Fruit fly (Drosophila melanogaster) whole organism, embryonic: ENCODE results near the gene deltaCOP.

ENCODE experiments used
- Adf1 ChIP-seq: fragments of 200-800 bp; sonication (Bioruptor generic); IDR thresholded peaks from 2 replicates; pipeline ENCODE4 v1.3.6; 2022; ENCODE audit warnings: missing biosample characterization, missing genetic modification characterization
- Atf6 ChIP-seq: fragments of 200-800 bp; sonication (Bioruptor generic); IDR thresholded peaks from 2 replicates; pipeline ENCODE4 v1.3.6; 2022; ENCODE audit warnings: missing biosample characterization, missing genetic modification characterization
- Bdp1 ChIP-seq: fragments of 200-800 bp; sonication (Bioruptor generic); optimal IDR thresholded peaks from 3 replicates; lab custom pipeline; 2016; ENCODE audit warnings: missing biosample characterization, missing genetic modification characterization
- CG10209 ChIP-seq: fragments of 200-800 bp; sonication (Bioruptor generic); optimal IDR thresholded peaks from 3 replicates; lab custom pipeline; 2017; ENCODE audit warnings: missing biosample characterization, mild to moderate bottlenecking, missing genetic modification characterization, missing genetic modification reagents
- CG10462 ChIP-seq: fragments of 200-800 bp; sonication (Bioruptor generic); optimal IDR thresholded peaks from 2 replicates; lab custom pipeline; 2016; ENCODE audit warnings: missing biosample characterization, missing genetic modification characterization
- CG11560 ChIP-seq: fragments of 200-800 bp; sonication (Bioruptor generic); IDR thresholded peaks from 3 replicates; pipeline ENCODE4 v1.3.6; 2022; ENCODE audit warnings: missing biosample characterization, missing genetic modification characterization
- CG12236 ChIP-seq: fragments of 200-800 bp; sonication (Bioruptor generic); optimal IDR thresholded peaks from 2 replicates; lab custom pipeline; 2016; ENCODE audit warnings: missing biosample characterization, missing genetic modification characterization
- CG14965 ChIP-seq: fragments of 200-800 bp; sonication (Bioruptor generic); optimal IDR thresholded peaks from 2 replicates; lab custom pipeline; 2016; ENCODE audit warnings: missing biosample characterization, missing genetic modification characterization, borderline replicate concordance
- CG15479 ChIP-seq: fragments of 200-800 bp; sonication (Bioruptor generic); optimal IDR thresholded peaks from 3 replicates; lab custom pipeline; 2019; ENCODE audit warnings: missing biosample characterization, mild to moderate bottlenecking, missing genetic modification characterization, moderate library complexity
- CG1647 ChIP-seq: fragments of 200-800 bp; sonication (Bioruptor generic); optimal IDR thresholded peaks from 3 replicates; lab custom pipeline; 2016; ENCODE audit warnings: missing biosample characterization, missing genetic modification characterization
- CG16813 ChIP-seq: fragments of 200-800 bp; sonication (Bioruptor generic); IDR thresholded peaks from 3 replicates; pipeline ENCODE4 v1.3.6; 2022; ENCODE audit warnings: missing biosample characterization, missing genetic modification characterization; ENCODE audit not compliant: partially characterized antibody
- CG17385 ChIP-seq: fragments of 200-800 bp; sonication (Bioruptor generic); optimal IDR thresholded peaks from 3 replicates; lab custom pipeline; 2018; ENCODE audit warnings: missing biosample characterization, mild to moderate bottlenecking, missing genetic modification characterization
- CG2120 ChIP-seq: fragments of 200-800 bp; sonication (Bioruptor generic); optimal IDR thresholded peaks from 3 replicates; lab custom pipeline; 2016; ENCODE audit warnings: missing biosample characterization, missing genetic modification characterization
- CG3163 ChIP-seq: fragments of 200-800 bp; sonication (Bioruptor generic); optimal IDR thresholded peaks from 3 replicates; lab custom pipeline; 2016; ENCODE audit warnings: missing biosample characterization, missing genetic modification characterization
- CG3407 ChIP-seq: fragments of 200-800 bp; sonication (Bioruptor generic); optimal IDR thresholded peaks from 2 replicates; lab custom pipeline; 2018; ENCODE audit warnings: missing biosample characterization, mild to moderate bottlenecking, missing genetic modification characterization
- CG34376 ChIP-seq: fragments of 200-800 bp; sonication (Bioruptor generic); optimal IDR thresholded peaks from 2 replicates; lab custom pipeline; 2018; ENCODE audit warnings: missing biosample characterization, mild to moderate bottlenecking, missing genetic modification characterization
- CG4424 ChIP-seq: fragments of 200-800 bp; sonication (Bioruptor generic); optimal IDR thresholded peaks from 3 replicates; lab custom pipeline; 2016; ENCODE audit warnings: missing biosample characterization, missing genetic modification characterization
- CG6175 ChIP-seq: fragments of 200-800 bp; sonication (Bioruptor generic); IDR thresholded peaks from 3 replicates; pipeline ENCODE4 v1.3.6; 2022; ENCODE audit warnings: missing biosample characterization, missing genetic modification characterization
- CG8765 ChIP-seq: fragments of 200-800 bp; sonication (Bioruptor generic); IDR thresholded peaks from 2 replicates; pipeline ENCODE4 v1.3.6; 2022; ENCODE audit warnings: missing biosample characterization, missing genetic modification characterization
- CG9609 ChIP-seq: fragments of 200-800 bp; sonication (Bioruptor generic); optimal IDR thresholded peaks from 3 replicates; lab custom pipeline; 2016; ENCODE audit warnings: missing biosample characterization, missing genetic modification characterization
- Camta ChIP-seq: fragments of 200-800 bp; sonication (Bioruptor generic); optimal IDR thresholded peaks from 2 replicates; lab custom pipeline; 2016; ENCODE audit warnings: missing biosample characterization, missing genetic modification characterization
- Meics ChIP-seq: fragments of 200-800 bp; sonication (Bioruptor generic); optimal IDR thresholded peaks from 2 replicates; lab custom pipeline; 2017; ENCODE audit warnings: missing biosample characterization, mild to moderate bottlenecking, missing genetic modification characterization
- Nf-YC ChIP-seq: fragments of 200-800 bp; optimal IDR thresholded peaks from 3 replicates; lab custom pipeline; 2019; ENCODE audit warnings: missing biosample characterization, mild to moderate bottlenecking, missing genetic modification characterization, moderate library complexity
- Opbp ChIP-seq: fragments of 200-800 bp; sonication (Bioruptor generic); IDR thresholded peaks from 3 replicates; pipeline ENCODE4 v1.3.6; 2022; ENCODE audit warnings: missing biosample characterization, missing genetic modification characterization; ENCODE audit not compliant: partially characterized antibody
- Xrp1 ChIP-seq: fragments of 200-800 bp; sonication (Bioruptor generic); IDR thresholded peaks from 2 replicates; pipeline ENCODE4 v1.3.6; 2022; ENCODE audit warnings: missing biosample characterization, missing genetic modification characterization
- btn ChIP-seq: fragments of 200-800 bp; sonication (Bioruptor generic); optimal IDR thresholded peaks from 2 replicates; lab custom pipeline; 2016; ENCODE audit warnings: missing biosample characterization, missing genetic modification characterization
- cg ChIP-seq: fragments of 200-800 bp; sonication (Bioruptor generic); optimal IDR thresholded peaks from 3 replicates; lab custom pipeline; 2019; ENCODE audit warnings: missing biosample characterization, mild to moderate bottlenecking, missing genetic modification characterization, moderate library complexity
- ci ChIP-seq: fragments of 200-800 bp; sonication (Bioruptor generic); IDR thresholded peaks from 3 replicates; pipeline ENCODE4 v1.3.6; 2022; ENCODE audit warnings: missing biosample characterization, missing genetic modification characterization
- croc ChIP-seq: fragments of 200-800 bp; sonication (Bioruptor generic); conservative IDR thresholded peaks from 3 replicates; pipeline ENCODE4 v1.3.6; 2022; ENCODE audit warnings: missing biosample characterization, missing genetic modification characterization
- crp ChIP-seq, 2 experiments: fragments of 200-800 bp; sonication (Bioruptor generic); optimal IDR thresholded peaks; 2 replicates in 1 of 2; 3 replicates in 1 of 2; lab custom pipeline; 2017; ENCODE audit warnings: missing biosample characterization in 2 of 2, missing genetic modification characterization in 2 of 2, mild to moderate bottlenecking in 1 of 2, moderate library complexity in 1 of 2
- dysf ChIP-seq: fragments of 200-800 bp; sonication (Bioruptor generic); IDR thresholded peaks from 3 replicates; pipeline ENCODE4 v1.3.6; 2022; ENCODE audit warnings: missing biosample characterization, missing genetic modification characterization
- fru ChIP-seq: fragments of >200 bp; optimal IDR thresholded peaks from 2 replicates; lab custom pipeline; 2017
- ftz-f1 ChIP-seq: fragments of 200-800 bp; sonication (Bioruptor generic); optimal IDR thresholded peaks from 2 replicates; lab custom pipeline; 2016; ENCODE audit warnings: missing biosample characterization, missing genetic modification characterization
- gem ChIP-seq: fragments of 200-800 bp; sonication (Bioruptor generic); optimal IDR thresholded peaks from 2 replicates; lab custom pipeline; 2019; ENCODE audit warnings: missing biosample characterization, mild to moderate bottlenecking, missing genetic modification characterization, moderate library complexity
- ham ChIP-seq: fragments of 200-800 bp; sonication (Bioruptor generic); IDR thresholded peaks from 2 replicates; pipeline ENCODE4 v1.3.6; 2022; ENCODE audit warnings: missing biosample characterization, missing genetic modification characterization
- hb ChIP-seq: fragments of 200-800 bp; sonication (Bioruptor generic); IDR thresholded peaks from 3 replicates; pipeline ENCODE4 v1.3.6; 2022; ENCODE audit warnings: missing biosample characterization, missing genetic modification characterization; ENCODE audit not compliant: partially characterized antibody
- hth ChIP-seq: fragments of >200 bp; optimal IDR thresholded peaks from 2 replicates; lab custom pipeline; 2017; ENCODE audit warnings: inconsistent platforms
- ind ChIP-seq: fragments of 200-800 bp; sonication (Bioruptor generic); optimal IDR thresholded peaks from 3 replicates; lab custom pipeline; 2016; ENCODE audit warnings: missing biosample characterization, missing genetic modification characterization
- jigr1 ChIP-seq: fragments of 200-800 bp; sonication (Bioruptor generic); IDR thresholded peaks from 3 replicates; pipeline ENCODE4 v1.3.6; 2022; ENCODE audit warnings: missing biosample characterization, missing genetic modification characterization
- jumu ChIP-seq: fragments of 200-800 bp; sonication (Bioruptor generic); optimal IDR thresholded peaks from 3 replicates; lab custom pipeline; 2016; ENCODE audit warnings: missing biosample characterization, missing genetic modification characterization
- lbe ChIP-seq: fragments of 200-800 bp; sonication (Bioruptor generic); optimal IDR thresholded peaks from 2 replicates; lab custom pipeline; 2016; ENCODE audit warnings: missing biosample characterization, mild to moderate bottlenecking, missing genetic modification characterization
- lmd ChIP-seq: fragments of 200-800 bp; sonication (Bioruptor generic); IDR thresholded peaks from 2 replicates; pipeline ENCODE4 v1.3.6; 2022; ENCODE audit warnings: missing biosample characterization, missing genetic modification characterization
- mam ChIP-seq: fragments of 200-800 bp; sonication (Bioruptor generic); optimal IDR thresholded peaks from 3 replicates; lab custom pipeline; 2016; ENCODE audit warnings: missing biosample characterization, missing genetic modification characterization
- pzg ChIP-seq: fragments of 200-800 bp; sonication (Bioruptor generic); optimal IDR thresholded peaks from 3 replicates; lab custom pipeline; 2018; ENCODE audit warnings: missing biosample characterization, mild to moderate bottlenecking, missing genetic modification characterization, moderate library complexity
- ranshi ChIP-seq: fragments of 200-800 bp; sonication (Bioruptor generic); IDR thresholded peaks from 2 replicates; pipeline ENCODE4 v1.3.6; 2022; ENCODE audit warnings: missing biosample characterization, missing genetic modification characterization
- shn ChIP-seq: fragments of 200-800 bp; sonication (Bioruptor generic); optimal IDR thresholded peaks from 3 replicates; lab custom pipeline; 2016; ENCODE audit warnings: missing biosample characterization, missing genetic modification characterization
- sr ChIP-seq: fragments of 200-800 bp; sonication (Bioruptor generic); IDR thresholded peaks from 3 replicates; pipeline ENCODE4 v1.3.6; 2022; ENCODE audit warnings: missing biosample characterization, missing genetic modification characterization
- ttk ChIP-seq: fragments of 200-800 bp; sonication (Bioruptor generic); IDR thresholded peaks from 2 replicates; pipeline ENCODE4 v2.1.2; 2022; ENCODE audit warnings: missing biosample characterization, missing genetic modification characterization
- z ChIP-seq: fragments of 200-800 bp; sonication (Bioruptor generic); IDR thresholded peaks from 3 replicates; pipeline ENCODE4 v1.3.6; 2022; ENCODE audit warnings: missing biosample characterization, missing genetic modification characterization
- zen2 ChIP-seq: fragments of 200-800 bp; sonication (Bioruptor generic); IDR thresholded peaks from 3 replicates; pipeline ENCODE4 v1.3.6; 2022; ENCODE audit warnings: missing biosample characterization, missing genetic modification characterization; ENCODE audit not compliant: partially characterized antibody

Gene deltaCOP

DNA sequence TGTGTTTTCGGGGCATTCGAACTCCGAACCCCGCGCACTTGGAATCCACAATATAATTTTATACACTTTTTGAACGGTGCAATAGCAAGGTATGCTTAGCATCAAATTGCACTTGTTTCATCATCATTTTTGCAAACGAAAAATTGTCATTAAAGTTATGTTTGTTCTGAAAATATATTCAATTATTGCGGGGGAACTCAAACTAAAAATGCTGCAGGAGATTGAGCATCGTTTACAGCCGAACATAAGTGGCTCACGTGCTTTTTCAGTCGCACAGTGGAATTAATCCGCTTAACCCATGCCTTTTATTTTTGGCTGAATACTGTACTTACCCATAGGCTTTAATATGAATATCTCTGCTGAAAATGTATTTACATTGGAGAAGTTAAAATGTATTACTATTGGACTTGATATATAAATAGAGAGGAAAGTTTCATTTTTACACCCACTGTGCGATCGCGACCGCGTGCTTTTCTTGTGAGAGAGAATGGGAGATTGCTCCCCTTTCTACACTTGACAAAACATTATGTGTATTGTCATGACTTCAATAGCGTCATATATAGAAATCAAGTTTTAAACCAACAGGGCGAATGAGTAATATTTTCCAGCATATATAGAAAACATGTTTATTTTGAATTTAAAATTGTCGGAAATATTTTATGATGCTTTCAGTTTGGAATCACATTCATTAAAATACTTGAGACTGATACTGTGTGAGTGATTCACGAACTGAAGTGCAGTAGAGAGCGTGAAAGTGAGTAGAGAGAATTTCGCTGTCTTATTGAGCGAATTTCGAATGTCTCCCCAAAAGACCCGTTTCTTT lies 31.0 kb downstream of the deltaCOP start (continued):
- TF ChIP-seq CG3163 (GFP tag; lab: Kevin White, UChicago) (peak; percentile 83), jigr1 (peak; percentile 89; the same call in 2 of the 3 replicates), CG16813 (GFP tag; lab: Robert Waterston, UW) (no peak), CG6175 (GFP tag; lab: Robert Waterston, UW) (peak; percentile 94), Camta (peak; percentile 93), lbe (GFP tag; lab: Kevin White, UChicago) (peak; percentile 96), ham (GFP tag; lab: Robert Waterston, UW) (peak; percentile 82; the same call in 1 of the 2 replicates), Atf6 (peak; percentile 94), CG4424 (GFP tag; lab: Kevin White, UChicago) (peak; percentile 93), shn (GFP tag; lab: Kevin White, UChicago) (peak; percentile 92), Xrp1 (peak; percentile 97), Bdp1 (peak; percentile 78), CG17385 (GFP tag; lab: Kevin White, UChicago) (peak; percentile 91), lmd (GFP tag; lab: Robert Waterston, UW) (peak; percentile 97), ranshi (GFP tag; lab: Robert Waterston, UW) (peak; percentile 98), ttk (GFP tag; lab: Robert Waterston, UW) (peak; percentile 98), CG9609 (GFP tag; lab: Kevin White, UChicago) (peak; percentile 92), Nf-YC (peak; percentile 88), z (GFP tag; lab: Robert Waterston, UW) (peak; percentile 72), ind (GFP tag; lab: Kevin White, UChicago) (peak; percentile 93), hb (GFP tag; lab: Robert Waterston, UW) (0 out of 3 replicates have a peak, but pooled peaks have one; percentile 30), CG3407 (GFP tag; lab: Kevin White, UChicago) (peak; percentile 88), dysf (GFP tag; lab: Robert Waterston, UW) (peak; percentile 97), fru (no peak), hth (lab: Kevin White, UChicago) (no peak), btn (GFP tag; lab: Kevin White, UChicago) (peak; percentile 75), croc (peak; percentile 90), CG8765 (GFP tag; lab: Robert Waterston, UW) (peak; percentile 87), CG10462 (GFP tag; lab: Kevin White, UChicago) (peak; percentile 82), CG2120 (GFP tag; lab: Kevin White, UChicago) (peak; percentile 98), CG10209 (GFP tag; lab: Kevin White, UChicago) (peak; percentile 94), gem (tag; lab: Kevin White, UChicago) (peak; percentile 97), sr (GFP tag; lab: Robert Waterston, UW) (peak; percentile 93), ci (GFP tag; lab: Robert Waterston, UW) (peak; percentile 99), CG11560 (tag; lab: Robert Waterston, UW) (peak; percentile 86), ftz-f1 (GFP tag; lab: Kevin White, UChicago) (peak; percentile 36), CG14965 (GFP tag; lab: Kevin White, UChicago) (peak; percentile 64), pzg (GFP tag; lab: Kevin White, UChicago) (peak; percentile 18), jumu (GFP tag; lab: Kevin White, UChicago) (peak; percentile 93), Adf1 (GFP tag; lab: Robert Waterston, UW) (peak; percentile 81), mam (GFP tag; lab: Kevin White, UChicago) (peak; percentile 95), crp (GFP tag; optimal IDR thresholded peaks at IDR 0.05; lab: Kevin White, UChicago) (peak in 1 of 2 experiments; percentile 65), Meics (GFP tag; lab: Kevin White, UChicago) (peak; percentile 96), Opbp (GFP tag; lab: Robert Waterston, UW) (0 out of 3 replicates have a peak, but pooled peaks have one; percentile 25), CG1647 (GFP tag; lab: Kevin White, UChicago) (peak; percentile 88), zen2 (GFP tag; lab: Robert Waterston, UW) (no peak), CG12236 (GFP tag; lab: Kevin White, UChicago) (peak; percentile 82), CG15479 (GFP tag; lab: Kevin White, UChicago) (no peak), cg (GFP tag; lab: Kevin White, UChicago) (no peak), CG34376 (peak; percentile 95)
